Worm (Caenorhabditis elegans): Measurements from ENCODE around the gene cas-1.

cas-1 gene

DNA sequence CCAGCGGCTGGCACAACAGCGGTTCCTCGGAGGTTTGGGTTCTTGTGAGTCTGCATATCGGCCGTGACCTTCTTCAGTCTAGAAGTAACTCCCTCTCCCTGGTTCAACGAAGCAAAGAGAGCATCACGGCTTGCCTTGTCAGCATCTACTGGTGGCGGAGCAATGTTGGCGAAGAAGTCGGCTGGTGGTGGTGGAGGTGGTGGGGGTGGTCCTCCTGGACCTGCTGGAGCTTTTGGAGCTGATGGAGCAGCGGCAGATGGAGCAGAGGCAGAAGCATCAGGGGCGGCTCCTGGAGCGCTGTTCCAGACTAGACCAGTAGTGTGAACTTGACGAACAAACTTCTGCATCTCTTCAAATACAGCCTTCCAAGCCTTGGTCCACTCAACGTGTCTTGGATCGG, 4.9 kb downstream of the cas-1 start:
- TF ChIP-seq ztf-7 (tag; optimal IDR thresholded peaks at IDR 0.05): no peak
- peak; percentile 95 for TF ChIP-seq set-16 (GFP tag; IDR thresholded peaks at IDR 0.05)
- peak; percentile 13 for TF ChIP-seq aha-1 (tag)
- TF ChIP-seq ceh-62 (tag; optimal IDR thresholded peaks at IDR 0.05): no peak

DNA sequence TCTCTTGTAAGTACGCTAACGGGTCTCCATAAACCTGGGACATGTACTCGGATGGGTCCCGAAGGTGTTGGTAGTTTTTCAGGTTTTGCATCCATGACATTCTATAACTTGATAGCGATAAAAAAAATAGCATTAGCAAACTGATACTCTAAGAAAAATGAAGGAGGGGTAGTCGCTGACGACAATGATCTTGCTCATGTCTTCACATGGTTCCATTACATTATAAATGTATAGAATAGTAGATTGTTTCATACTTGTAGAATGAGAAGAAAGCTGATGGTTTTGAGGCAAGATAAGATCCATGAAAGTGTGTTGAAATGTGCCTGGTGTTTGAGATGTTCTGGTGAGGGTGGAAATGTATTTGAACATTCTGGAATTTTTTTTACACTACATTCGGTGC, 6.4 kb downstream of the cas-1 start, which contains the start of gene mec-4:
Gene mec-4, minus strand, starts transcription at position 101 of the 400 bp plus-strand sequence.
- TF ChIP-seq daf-16 (GFP tag; optimal IDR thresholded peaks at IDR 0.05) (peak in 1 of 2 experiments; percentile 37), daf-16 (tag; optimal IDR thresholded peaks at IDR 0.05) (no peak), Y75B8A.6 (GFP tag; IDR thresholded peaks at IDR 0.05) (no peak)

DNA sequence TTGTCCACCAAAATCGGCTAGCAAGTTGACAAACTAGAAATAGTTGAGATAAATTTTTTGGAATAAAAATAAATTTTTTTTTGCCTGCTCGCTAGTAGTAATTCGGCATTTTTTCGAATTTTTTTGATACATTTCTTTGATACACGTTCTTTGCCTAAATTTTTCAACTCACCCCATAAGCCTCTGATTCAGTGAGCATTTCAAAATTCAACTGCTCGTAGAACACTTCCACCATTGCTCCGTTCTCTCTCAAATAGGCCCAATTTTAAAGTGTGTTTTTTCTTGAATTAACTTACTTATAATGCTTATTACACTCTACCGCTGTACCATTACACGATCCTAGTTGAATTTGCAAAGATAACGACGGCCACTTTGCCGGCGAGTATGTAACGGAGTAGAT, 9.9 kb downstream of the cas-1 start:
- TF ChIP-seq dmd-6 (GFP tag; IDR thresholded peaks at IDR 0.05) (no peak), mep-1 (tag; optimal IDR thresholded peaks at IDR 0.05) (peak; percentile 20), daf-16 (GFP tag; optimal IDR thresholded peaks at IDR 0.05) (no peak), daf-16 (tag; optimal IDR thresholded peaks at IDR 0.05) (no peak), unc-62 (GFP tag; optimal IDR thresholded peaks at IDR 0.05 in 1 of 2) (peak in 1 of 2 experiments; percentile 16), unc-62 (tag; optimal IDR thresholded peaks at IDR 0.05) (no peak), aha-1 (tag) (peak; percentile 94), lin-13 (GFP tag; optimal IDR thresholded peaks at IDR 0.05) (no peak), madf-5 (GFP tag; IDR thresholded peaks at IDR 0.05) (no peak), zip-2 (tag; optimal IDR thresholded peaks at IDR 0.05) (no peak), dve-1 (tag; optimal IDR thresholded peaks at IDR 0.05; ENCODE audit: insufficient read depth) (peak; percentile 20)

DNA sequence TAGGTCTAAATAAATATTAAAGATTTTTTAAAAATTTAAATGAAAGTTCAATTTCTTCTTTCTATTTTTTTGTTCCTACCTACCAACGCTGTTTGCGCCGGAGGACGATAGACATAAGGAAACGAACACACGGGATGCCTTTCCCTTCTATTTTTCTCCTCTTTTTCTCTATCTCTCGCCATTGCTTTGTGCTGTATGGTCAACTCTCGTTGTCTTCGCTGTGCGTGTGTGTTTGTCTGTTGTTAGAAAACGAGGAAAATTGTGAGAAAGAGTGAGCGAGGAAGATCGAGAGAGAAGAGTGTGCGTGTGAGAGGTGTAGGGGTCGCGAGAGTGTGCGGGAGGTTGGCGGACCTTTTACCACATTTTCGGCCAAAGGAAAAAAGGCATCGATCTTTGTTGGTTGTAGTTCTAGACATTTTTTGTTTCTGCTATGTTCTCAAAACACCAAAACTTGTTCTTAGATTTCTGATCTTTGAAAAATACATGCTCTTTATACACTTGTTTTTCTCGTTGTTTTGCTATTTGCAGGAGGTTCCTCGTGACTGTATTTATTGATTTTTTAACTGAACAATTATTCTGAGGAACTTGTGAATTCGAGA, 14.3 kb downstream of the cas-1 start:
- TF ChIP-seq Y48G9A.11 (GFP tag; IDR thresholded peaks at IDR 0.05) (no peak), lim-7 (GFP tag; IDR thresholded peaks at IDR 0.05) (no peak), lin-1 (GFP tag; IDR thresholded peaks at IDR 0.05) (no peak), nhr-76 (tag; optimal IDR thresholded peaks at IDR 0.05) (no peak), hmg-1.1 (GFP tag; IDR thresholded peaks at IDR 0.05) (peak; percentile 72), hlh-11 (tag; optimal IDR thresholded peaks at IDR 0.05) (peak; percentile 18), snpc-1.2 (GFP tag; IDR thresholded peaks at IDR 0.05) (no peak), lin-13 (GFP tag; optimal IDR thresholded peaks at IDR 0.05) (peak; percentile 2), jun-1 (tag; optimal IDR thresholded peaks at IDR 0.05) (no peak), arid-1 (GFP tag; conservative IDR thresholded peaks at IDR 0.05) (no peak), nhr-102 (tag; optimal IDR thresholded peaks at IDR 0.05) (peak; percentile 7), dve-1 (tag; optimal IDR thresholded peaks at IDR 0.05; ENCODE audit: insufficient read depth) (peak; percentile 19), tra-1 (GFP tag; IDR thresholded peaks at IDR 0.05) (no peak), daf-16 (GFP tag; optimal IDR thresholded peaks at IDR 0.05) (peak in 1 of 2 experiments; percentile 50), daf-16 (tag; optimal IDR thresholded peaks at IDR 0.05) (peak; percentile 40), ceh-82 (tag; optimal IDR thresholded peaks at IDR 0.05) (no peak), unc-62 (GFP tag; optimal IDR thresholded peaks at IDR 0.05 in 1 of 2) (no peak), unc-62 (tag; optimal IDR thresholded peaks at IDR 0.05) (no peak), cey-2 (tag; optimal IDR thresholded peaks at IDR 0.05; ENCODE audit: borderline replicate concordance, insufficient read depth) (no peak), set-16 (GFP tag; IDR thresholded peaks at IDR 0.05) (no peak), nhr-28 (tag; optimal IDR thresholded peaks at IDR 0.05) (peak; percentile 72), duxl-1 (tag; optimal IDR thresholded peaks at IDR 0.05; ENCODE audit: poor library complexity) (peak; percentile 28), fos-1 (tag; optimal IDR thresholded peaks at IDR 0.05) (no peak), skn-1 (tag; optimal IDR thresholded peaks at IDR 0.05) (no peak), D1046.2 (GFP tag; IDR thresholded peaks at IDR 0.05) (no peak), ceh-62 (tag; optimal IDR thresholded peaks at IDR 0.05) (no peak), aha-1 (tag) (peak; percentile 34), fkh-10 (GFP tag; optimal IDR thresholded peaks at IDR 0.05) (peak; percentile 51), egl-43 (GFP tag; IDR thresholded peaks at IDR 0.05) (0 out of 2 replicates have a peak, but pooled peaks have one; percentile 41), F10B5.3 (tag; optimal IDR thresholded peaks at IDR 0.05) (no peak), Y75B8A.6 (GFP tag; IDR thresholded peaks at IDR 0.05) (no peak), zag-1 (tag; optimal IDR thresholded peaks at IDR 0.05) (no peak), egl-27 (tag; optimal IDR thresholded peaks at IDR 0.05) (no peak), dmd-9 (GFP tag; IDR thresholded peaks at IDR 0.05) (no peak), lin-29 (GFP tag; IDR thresholded peaks at IDR 0.05) (no peak), spr-1 (tag; optimal IDR thresholded peaks at IDR 0.05) (peak; percentile 5), mxl-3 (GFP tag; optimal IDR thresholded peaks at IDR 0.05) (peak; percentile 81), mdl-1 (tag; optimal IDR thresholded peaks at IDR 0.05) (peak in 1 of 2 experiments; percentile 84), aly-2 (tag; optimal IDR thresholded peaks at IDR 0.05) (no peak)
